Fruit fly (Drosophila melanogaster): ENCODE data around the gene CG3061.

The CG3061 gene

DNA sequence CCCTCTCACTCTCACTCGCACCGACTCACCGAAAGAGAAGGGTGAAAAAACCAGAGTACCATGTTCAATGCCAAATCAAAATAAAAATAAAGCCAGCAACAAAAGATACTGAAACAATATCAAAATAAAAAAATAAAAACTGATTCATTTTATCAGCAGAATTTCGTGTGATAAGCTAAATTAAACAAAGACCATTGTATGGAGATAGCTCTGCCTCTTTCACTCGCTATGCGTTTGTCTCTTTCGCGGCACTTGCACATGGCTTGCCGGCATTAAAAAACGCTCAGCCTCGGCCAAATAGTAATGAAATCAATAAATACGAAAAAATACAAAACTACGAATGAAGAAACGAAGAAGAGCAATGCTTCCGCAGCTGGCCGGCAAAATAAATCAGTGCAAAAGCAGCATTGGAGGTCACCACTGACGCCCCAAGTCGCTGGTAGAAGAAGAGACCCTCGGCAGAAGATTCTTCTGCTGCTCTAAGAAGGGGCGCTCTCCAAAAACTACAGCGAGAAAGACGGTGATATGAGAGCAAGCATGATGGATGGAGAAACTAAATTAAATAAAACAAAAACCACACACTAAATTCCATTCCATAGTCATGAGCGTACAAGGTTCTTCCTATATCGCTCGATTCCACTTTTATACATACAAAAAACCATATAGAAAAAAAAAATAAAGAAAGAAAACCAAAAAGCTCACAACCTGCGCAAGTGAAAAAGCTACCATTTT is 7.8 kb upstream of the CG3061 start (continued):
- TF ChIP-seq CG6791 (GFP tag; IDR thresholded peaks at IDR 0.05; ENCODE audit: partially characterized antibody) (no peak), CG18262 (tag; optimal IDR thresholded peaks at IDR 0.05) (no peak), CG15479 (GFP tag; optimal IDR thresholded peaks at IDR 0.05) (no peak), ken (GFP tag; IDR thresholded peaks at IDR 0.05) (no peak), CG1529 (GFP tag; optimal IDR thresholded peaks at IDR 0.05) (no peak), NFAT (GFP tag; IDR thresholded peaks at IDR 0.05) (no peak), CG8290 (GFP tag; optimal IDR thresholded peaks at IDR 0.05) (no peak), CG8290 (tag; optimal IDR thresholded peaks at IDR 0.05) (no peak), CG1792 (GFP tag; optimal IDR thresholded peaks at IDR 0.05) (no peak), Ptx1 (GFP tag; IDR thresholded peaks at IDR 0.05) (no peak), CG32767 (GFP tag; IDR thresholded peaks at IDR 0.05) (no peak), al (GFP tag; IDR thresholded peaks at IDR 0.05) (no peak), dan (GFP tag; IDR thresholded peaks at IDR 0.05) (no peak), mirr (GFP tag; optimal IDR thresholded peaks at IDR 0.05) (no peak), usp (GFP tag; optimal IDR thresholded peaks at IDR 0.05) (no peak), CTCF (GFP tag; optimal IDR thresholded peaks at IDR 0.05) (no peak), CG17802 (tag; optimal IDR thresholded peaks at IDR 0.05) (no peak), CG4854 (GFP tag; optimal IDR thresholded peaks at IDR 0.05) (no peak), lola (GFP tag; optimal IDR thresholded peaks at IDR 0.05) (no peak), salm (tag; optimal IDR thresholded peaks at IDR 0.05) (no peak), CG7556 (GFP tag; optimal IDR thresholded peaks at IDR 0.05) (no peak), zfh2 (GFP tag; optimal IDR thresholded peaks at IDR 0.05) (no peak), CG2120 (GFP tag; optimal IDR thresholded peaks at IDR 0.05) (no peak), fd64A (GFP tag; optimal IDR thresholded peaks at IDR 0.05) (no peak), CG3726 (GFP tag; IDR thresholded peaks at IDR 0.05) (no peak), en (GFP tag; optimal IDR thresholded peaks at IDR 0.05) (no peak), CG3995 (GFP tag; optimal IDR thresholded peaks at IDR 0.05) (no peak), CG17612 (GFP tag; IDR thresholded peaks at IDR 0.05) (no peak), CG34224 (GFP tag; IDR thresholded peaks at IDR 0.05; ENCODE audit: partially characterized antibody) (0 out of 3 replicates have a peak, but pooled peaks have one; percentile 1), Myb (GFP tag; optimal IDR thresholded peaks at IDR 0.05) (no peak), Jarid2 (GFP tag; optimal IDR thresholded peaks at IDR 0.05) (no peak), Sry-β (GFP tag; optimal IDR thresholded peaks at IDR 0.05) (no peak), Kr (GFP tag; optimal IDR thresholded peaks at IDR 0.05) (no peak), so (GFP tag; IDR thresholded peaks at IDR 0.05) (no peak), CG16815 (GFP tag; optimal IDR thresholded peaks at IDR 0.05) (no peak), dimm (GFP tag; IDR thresholded peaks at IDR 0.05) (no peak), fd96Cb (tag; optimal IDR thresholded peaks at IDR 0.05) (no peak), Sox100B (GFP tag; optimal IDR thresholded peaks at IDR 0.05) (no peak), Six4 (GFP tag; optimal IDR thresholded peaks at IDR 0.05) (no peak), HHEX (GFP tag; optimal IDR thresholded peaks at IDR 0.05) (no peak), CG17361 (GFP tag; IDR thresholded peaks at IDR 0.05) (no peak), Oli (tag; optimal IDR thresholded peaks at IDR 0.05) (no peak), CG10267 (tag; optimal IDR thresholded peaks at IDR 0.05) (no peak), CG8478 (optimal IDR thresholded peaks at IDR 0.05) (no peak), CG17912 (GFP tag; optimal IDR thresholded peaks at IDR 0.05) (no peak), hbn (GFP tag; IDR thresholded peaks at IDR 0.05; ENCODE audit: partially characterized antibody) (no peak), GATAe (GFP tag; conservative IDR thresholded peaks at IDR 0.05) (peak; percentile 42; the same call in 1 of the 2 replicates), Med (GFP tag) (peak; percentile 61), CG10959 (GFP tag; IDR thresholded peaks at IDR 0.05) (no peak), br (optimal IDR thresholded peaks at IDR 0.05) (no peak), exex (tag; optimal IDR thresholded peaks at IDR 0.05) (peak; percentile 56), bsh (GFP tag; optimal IDR thresholded peaks at IDR 0.05) (no peak)
